Fruit fly (Drosophila melanogaster) S2 (cell line): ENCODE results near the gene SIDL.

Experiments
- CG8478 ChIP-seq: fragments of >200 bp; optimal IDR thresholded peaks from 2 replicates; lab custom pipeline; 2018
- CTCF ChIP-seq, 2 experiments: fragments of >200 bp; optimal IDR thresholded peaks; 2 replicates each; lab custom pipeline; 2018

DNA sequence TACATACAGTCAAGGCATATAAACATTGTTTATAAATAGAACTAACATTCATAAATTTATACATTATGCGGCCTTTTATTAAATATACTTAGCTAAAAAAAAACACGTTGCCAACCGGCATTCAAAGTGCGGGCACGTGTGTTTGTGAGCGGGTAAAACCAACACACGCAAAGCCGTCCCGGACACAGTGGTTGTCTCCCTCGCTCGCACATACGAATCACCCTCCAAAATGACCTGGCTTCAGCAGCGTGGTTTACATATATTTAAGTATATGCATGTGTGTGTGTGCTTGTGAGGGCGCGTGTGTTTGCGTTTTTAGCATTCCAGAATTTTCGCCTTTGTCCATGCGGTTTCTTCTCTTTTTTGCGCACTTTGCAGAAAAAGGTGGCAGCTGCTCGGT is 24.8 kb upstream of the SIDL start:
- TF ChIP-seq CG8478 (lab: Kevin White, UChicago) (no peak), CTCF (optimal IDR thresholded peaks at IDR 0.05; lab: Kevin White, UChicago) (no peak)
